Fruit fly (Drosophila melanogaster): ENCODE data around the gene CG31643.

The CG31643 gene

DNA sequence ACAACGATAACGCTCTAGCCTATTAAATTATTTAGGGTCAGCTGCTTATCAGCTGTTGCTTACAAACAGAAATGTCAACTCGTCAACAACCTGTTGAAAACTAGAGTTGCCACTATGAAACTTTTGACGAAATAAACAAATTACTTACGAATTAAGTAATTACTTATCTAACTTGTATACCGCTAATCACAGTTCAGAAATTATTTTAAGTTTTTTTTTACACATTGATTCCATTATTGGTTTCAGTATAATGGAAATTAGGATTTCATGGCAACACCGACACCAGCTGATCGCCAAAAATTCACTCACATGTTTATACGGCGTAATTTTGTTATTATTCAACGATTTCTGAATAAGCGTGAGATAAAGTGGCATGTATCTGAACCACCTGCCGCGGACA is at the start of gene CG31643, which contains the start of gene CG9117 (continued):
- no peak for TF ChIP-seq Adf1 (GFP tag; IDR thresholded peaks at IDR 0.05)
- no peak for TF ChIP-seq CG17385 (GFP tag; optimal IDR thresholded peaks at IDR 0.05)
- no peak for TF ChIP-seq knrl (GFP tag; IDR thresholded peaks at IDR 0.05; ENCODE audit: partially characterized antibody)
- TF ChIP-seq CG9609 (GFP tag; optimal IDR thresholded peaks at IDR 0.05) = peak; percentile 65
- TF ChIP-seq D (optimal IDR thresholded peaks at IDR 0.05) = no peak
- TF ChIP-seq D (GFP tag; optimal IDR thresholded peaks at IDR 0.05) = no peak
- TF ChIP-seq hkb (optimal IDR thresholded peaks at IDR 0.05) = no peak
- TF ChIP-seq hkb (GFP tag; IDR thresholded peaks at IDR 0.05) = peak; percentile 45; the same call in 1 of the 2 replicates
- TF ChIP-seq HLH54F (GFP tag; optimal IDR thresholded peaks at IDR 0.05) = peak; percentile 47
- peak; percentile 71 for TF ChIP-seq Side (GFP tag; optimal IDR thresholded peaks at IDR 0.05)
- no peak for TF ChIP-seq CG8281 (tag; optimal IDR thresholded peaks at IDR 0.05)
- TF ChIP-seq CG7745 (tag; optimal IDR thresholded peaks at IDR 0.05) = no peak
- no peak for TF ChIP-seq lab (GFP tag; optimal IDR thresholded peaks at IDR 0.05)
- no peak for TF ChIP-seq Bgb (GFP tag; IDR thresholded peaks at IDR 0.05; ENCODE audit: partially characterized antibody)
- TF ChIP-seq ro (GFP tag; IDR thresholded peaks at IDR 0.05) = no peak
- TF ChIP-seq CG7987 (GFP tag; optimal IDR thresholded peaks at IDR 0.05) = no peak
- no peak for TF ChIP-seq CG14860 (GFP tag; IDR thresholded peaks at IDR 0.05; ENCODE audit: partially characterized antibody)
- TF ChIP-seq Mes4 (GFP tag; optimal IDR thresholded peaks at IDR 0.05) = peak; percentile 30
- peak; percentile 2 for TF ChIP-seq Oli (tag; optimal IDR thresholded peaks at IDR 0.05)
- no peak for TF ChIP-seq wor (GFP tag; IDR thresholded peaks at IDR 0.05)
- peak; percentile 26 for TF ChIP-seq CG7556 (GFP tag; optimal IDR thresholded peaks at IDR 0.05)
- TF ChIP-seq CG3847 (GFP tag; IDR thresholded peaks at IDR 0.05) = peak; percentile 28; the same call in 1 of the 2 replicates
- peak; percentile 14 for TF ChIP-seq CG12104 (GFP tag; optimal IDR thresholded peaks at IDR 0.05)
- TF ChIP-seq Mrtf (GFP tag; IDR thresholded peaks at IDR 0.05) = no peak
- no peak for TF ChIP-seq tap (tag; optimal IDR thresholded peaks at IDR 0.05)
- TF ChIP-seq Pdp1 (GFP tag; optimal IDR thresholded peaks at IDR 0.05) = peak; percentile 71 to 83
- TF ChIP-seq ranshi (GFP tag; IDR thresholded peaks at IDR 0.05) = no peak
- no peak for TF ChIP-seq CG13894 (tag; optimal IDR thresholded peaks at IDR 0.05)
- TF ChIP-seq crol (GFP tag; IDR thresholded peaks at IDR 0.05) = no peak
- TF ChIP-seq Spps (tag; optimal IDR thresholded peaks at IDR 0.05) = no peak
- no peak for TF ChIP-seq Ravus (GFP tag; IDR thresholded peaks at IDR 0.05)
- no peak for TF ChIP-seq Dp (GFP tag; optimal IDR thresholded peaks at IDR 0.05)
- TF ChIP-seq gce (GFP tag; IDR thresholded peaks at IDR 0.05) = no peak
- no peak for TF ChIP-seq usp (GFP tag; optimal IDR thresholded peaks at IDR 0.05)
- TF ChIP-seq Abd-B (GFP tag; optimal IDR thresholded peaks at IDR 0.05) = no peak
- TF ChIP-seq Hr51 (GFP tag; optimal IDR thresholded peaks at IDR 0.05) = no peak
- no peak for TF ChIP-seq CG15011 (GFP tag; optimal IDR thresholded peaks at IDR 0.05)
- no peak for TF ChIP-seq CG4328 (GFP tag; optimal IDR thresholded peaks at IDR 0.05)
- TF ChIP-seq CG15696 (tag; optimal IDR thresholded peaks at IDR 0.05) = peak; percentile 32
- TF ChIP-seq chif (GFP tag; optimal IDR thresholded peaks at IDR 0.05) = peak in 1 of 2 experiments; percentile 31
- no peak for TF ChIP-seq sna (GFP tag; IDR thresholded peaks at IDR 0.05; ENCODE audit: partially characterized antibody)
- no peak for TF ChIP-seq CG1832 (GFP tag; optimal IDR thresholded peaks at IDR 0.05)
- TF ChIP-seq CG32772 (GFP tag; IDR thresholded peaks at IDR 0.05) = no peak
- no peak for TF ChIP-seq Sox100B (GFP tag; optimal IDR thresholded peaks at IDR 0.05)
- peak; percentile 55 for TF ChIP-seq CG7786 (GFP tag; optimal IDR thresholded peaks at IDR 0.05)
- peak; percentile 58; the same call in 1 of the 2 replicates for TF ChIP-seq sob (GFP tag; IDR thresholded peaks at IDR 0.05)
- no peak for TF ChIP-seq Atf3 (GFP tag; optimal IDR thresholded peaks at IDR 0.05)
- TF ChIP-seq jigr1 (GFP tag; IDR thresholded peaks at IDR 0.05) = no peak
- TF ChIP-seq dmrt99B (tag; optimal IDR thresholded peaks at IDR 0.05) = no peak
- peak; percentile 4 for TF ChIP-seq crc (GFP tag; optimal IDR thresholded peaks at IDR 0.05)
- peak; percentile 36; the same call in 1 of the 2 replicates for TF ChIP-seq unc-4 (GFP tag; IDR thresholded peaks at IDR 0.05; ENCODE audit: partially characterized antibody)

All from whole organism, embryonic.